Worm (Caenorhabditis elegans) whole organism, L4 larva: ENCODE data around the gene gly-9.
A peak's percentile ranks its signal among the peaks of the same experiment; 100 is the strongest.

Source experiments
- F44E2.7 ChIP-seq: fragments of 200-800 bp; sonication (Bioruptor generic); IDR thresholded peaks from 2 replicates; pipeline ENCODE4 v2.1.2; 2022; ENCODE audit warnings: missing genetic modification characterization, missing compliant biosample characterization
- T26A8.4 ChIP-seq: fragments of 200-800 bp; sonication (Bioruptor generic); IDR thresholded peaks from 2 replicates; pipeline ENCODE4 v1.3.6; 2022; ENCODE audit warnings: missing genetic modification characterization, missing compliant biosample characterization
- Y105C5A.15 ChIP-seq: fragments of 200-800 bp; sonication (Bioruptor generic); IDR thresholded peaks from 2 replicates; pipeline ENCODE4 v1.3.6; 2022; ENCODE audit warnings: missing genetic modification characterization, missing compliant biosample characterization
- Y48G9A.11 ChIP-seq: fragments of 200-800 bp; sonication (Bioruptor generic); IDR thresholded peaks from 2 replicates; pipeline ENCODE4 v1.3.6; 2022; ENCODE audit warnings: missing genetic modification reagents, missing genetic modification characterization, missing compliant biosample characterization
- aha-1 ChIP-seq: fragments of 150-350 bp; peaks from one replicate; lab custom pipeline; 2014; ENCODE audit warnings: missing biosample characterization, missing genetic modification characterization
- ama-1 ChIP-seq: fragments of 150-350 bp; optimal IDR thresholded peaks from 2 replicates; lab custom pipeline; 2014; ENCODE audit warnings: inconsistent platforms, mixed read lengths
- attf-4 ChIP-seq: sonication (generic microtip); optimal IDR thresholded peaks from 3 replicates; lab custom pipeline; 2017; ENCODE audit warnings: missing biosample characterization, missing genetic modification characterization
- ceh-28 ChIP-seq: fragments of 150-350 bp; optimal IDR thresholded peaks from 2 replicates; lab custom pipeline; 2014; ENCODE audit warnings: missing biosample characterization, missing genetic modification reagents, missing genetic modification characterization
- ceh-32 ChIP-seq: sonication (generic microtip); optimal IDR thresholded peaks from 2 replicates; lab custom pipeline; 2016; ENCODE audit warnings: mild to moderate bottlenecking, missing genetic modification characterization, missing compliant biosample characterization; ENCODE audit not compliant: poor library complexity
- ceh-44 ChIP-seq: fragments of 200-800 bp; sonication (Bioruptor generic); IDR thresholded peaks from 2 replicates; pipeline ENCODE4 v1.3.6; 2022; ENCODE audit warnings: missing genetic modification reagents, missing genetic modification characterization, missing compliant biosample characterization
- ceh-62 ChIP-seq: sonication (generic microtip); optimal IDR thresholded peaks from 2 replicates; lab custom pipeline; 2017; ENCODE audit warnings: missing biosample characterization, missing genetic modification characterization
- ceh-82 ChIP-seq: sonication (generic microtip); optimal IDR thresholded peaks from 2 replicates; lab custom pipeline; 2017; ENCODE audit warnings: missing biosample characterization, missing genetic modification characterization
- ces-1 ChIP-seq: fragments of 150-350 bp; sonication (generic microtip); optimal IDR thresholded peaks from 4 replicates; lab custom pipeline; 2014; ENCODE audit warnings: missing biosample characterization, missing genetic modification reagents, missing genetic modification characterization
- ctbp-1 ChIP-seq: fragments of 200-800 bp; sonication (Bioruptor generic); IDR thresholded peaks from 2 replicates; pipeline ENCODE4 v1.3.6; 2022; ENCODE audit warnings: missing genetic modification reagents, missing genetic modification characterization, missing compliant biosample characterization
- daf-16 ChIP-seq, 3 experiments: sonication (generic microtip); optimal IDR thresholded peaks; 2 replicates each; lab custom pipeline; 2016 to 2017; ENCODE audit warnings: missing genetic modification characterization in 3 of 3, missing genetic modification reagents in 3 of 3, mild to moderate bottlenecking in 2 of 3, missing compliant biosample characterization in 2 of 3, missing biosample characterization in 1 of 3, moderate library complexity in 1 of 3
- daf-19 ChIP-seq: fragments of 200-800 bp; sonication (Bioruptor generic); conservative IDR thresholded peaks from 2 replicates; pipeline ENCODE4 v1.3.6; 2022; ENCODE audit warnings: missing genetic modification characterization, missing compliant biosample characterization
- dmd-8 ChIP-seq: fragments of 200-800 bp; sonication (Bioruptor generic); IDR thresholded peaks from 2 replicates; pipeline ENCODE4 v1.3.6; 2022; ENCODE audit warnings: missing genetic modification characterization, missing compliant biosample characterization
- duxl-1 ChIP-seq: sonication (generic microtip); optimal IDR thresholded peaks from 2 replicates; lab custom pipeline; 2016; ENCODE audit warnings: mild to moderate bottlenecking, missing genetic modification characterization, moderate library complexity, missing compliant biosample characterization; ENCODE audit not compliant: poor library complexity
- dve-1 ChIP-seq: sonication (generic microtip); optimal IDR thresholded peaks from 2 replicates; lab custom pipeline; 2017; ENCODE audit warnings: antibody characterized with exemption, mild to moderate bottlenecking, missing genetic modification characterization, missing compliant biosample characterization; ENCODE audit not compliant: insufficient read depth
- egl-43 ChIP-seq: fragments of 200-800 bp; sonication (Bioruptor generic); IDR thresholded peaks from 2 replicates; pipeline ENCODE4 v1.3.6; 2022; ENCODE audit warnings: missing genetic modification reagents, missing genetic modification characterization, missing compliant biosample characterization
- fos-1 ChIP-seq: fragments of 150-350 bp; optimal IDR thresholded peaks from 2 replicates; lab custom pipeline; 2014; ENCODE audit warnings: missing biosample characterization, missing genetic modification characterization
- hlh-11 ChIP-seq: fragments of 200-800 bp; sonication (Bioruptor generic); optimal IDR thresholded peaks from 2 replicates; lab custom pipeline; 2018; ENCODE audit warnings: mild to moderate bottlenecking, missing genetic modification characterization, missing compliant biosample characterization
- hlh-30 ChIP-seq: sonication (generic microtip); optimal IDR thresholded peaks from 2 replicates; lab custom pipeline; 2017; ENCODE audit warnings: antibody characterized with exemption, mild to moderate bottlenecking, missing genetic modification characterization, missing compliant biosample characterization; ENCODE audit not compliant: insufficient read depth
- lim-7 ChIP-seq: fragments of 200-800 bp; sonication (Bioruptor generic); IDR thresholded peaks from 2 replicates; pipeline ENCODE4 v1.3.6; 2022; ENCODE audit warnings: missing genetic modification characterization, missing compliant biosample characterization
- lin-38 ChIP-seq: fragments of 200-800 bp; sonication (Bioruptor generic); IDR thresholded peaks from 2 replicates; pipeline ENCODE4 v1.3.6; 2022; ENCODE audit warnings: missing genetic modification reagents, missing genetic modification characterization, missing compliant biosample characterization
- lir-3 ChIP-seq: sonication (generic microtip); optimal IDR thresholded peaks from 2 replicates; lab custom pipeline; 2016; ENCODE audit warnings: mild to moderate bottlenecking, missing genetic modification characterization, missing compliant biosample characterization
- madf-5 ChIP-seq, 2 experiments: fragments of 200-800 bp; sonication (Bioruptor generic); IDR thresholded peaks; 2 replicates each; pipeline ENCODE4 v1.3.6; 2022; ENCODE audit warnings: missing compliant biosample characterization in 2 of 2, missing genetic modification characterization in 2 of 2
- mdt-29 ChIP-seq: fragments of 200-800 bp; sonication (Bioruptor generic); IDR thresholded peaks from 2 replicates; pipeline ENCODE4 v1.3.6; 2022; ENCODE audit warnings: missing genetic modification reagents, missing genetic modification characterization, missing compliant biosample characterization
- mep-1 ChIP-seq: fragments of 150-350 bp; sonication (generic microtip); optimal IDR thresholded peaks from 3 replicates; lab custom pipeline; 2014; ENCODE audit warnings: missing biosample characterization, missing genetic modification characterization
- mes-2 ChIP-seq: sonication (generic microtip); optimal IDR thresholded peaks from 2 replicates; lab custom pipeline; 2016; ENCODE audit warnings: missing genotype, mild to moderate bottlenecking, missing genetic modification characterization, missing compliant biosample characterization; ENCODE audit not compliant: poor library complexity, severe bottlenecking
- nhr-111 ChIP-seq: fragments of 200-800 bp; sonication (Bioruptor generic); optimal IDR thresholded peaks from 2 replicates; lab custom pipeline; 2018; ENCODE audit warnings: mild to moderate bottlenecking, missing genetic modification characterization, missing compliant biosample characterization
- nhr-76 ChIP-seq: fragments of 150-350 bp; optimal IDR thresholded peaks from 2 replicates; lab custom pipeline; 2014; ENCODE audit warnings: missing biosample characterization, missing genetic modification characterization
- pha-4 ChIP-seq, 2 experiments: fragments of 150-350 bp in 1 of 2; fragments of 200-800 bp in 1 of 2; sonication (Bioruptor generic) in 1 of 2; IDR thresholded peaks in 1 of 2; optimal IDR thresholded peaks in 1 of 2; 2 replicates each; pipeline versions ENCODE4 v1.3.6 to Lab custom; 2014 to 2022; ENCODE audit warnings: missing genetic modification characterization in 2 of 2, missing genetic modification reagents in 2 of 2, missing biosample characterization in 1 of 2, missing compliant biosample characterization in 1 of 2
- spr-3 ChIP-seq: fragments of 200-800 bp; sonication (Bioruptor generic); optimal IDR thresholded peaks from 2 replicates; lab custom pipeline; 2018; ENCODE audit warnings: mild to moderate bottlenecking, missing genetic modification characterization, missing compliant biosample characterization
- unc-62 ChIP-seq, 3 experiments: fragments of 150-350 bp in 1 of 3; sonication (generic microtip); optimal IDR thresholded peaks in 2 of 3; peaks in 1 of 3; 1 replicate in 1 of 3; 2 replicates in 2 of 3; lab custom pipeline; 2014 to 2017; ENCODE audit warnings: missing biosample characterization in 3 of 3, missing genetic modification characterization in 3 of 3, missing genetic modification reagents in 3 of 3, missing genotype in 1 of 3
- vab-7 ChIP-seq: fragments of 200-800 bp; sonication (Bioruptor generic); IDR thresholded peaks from 2 replicates; pipeline ENCODE4 v1.3.6; 2022; ENCODE audit warnings: missing genetic modification reagents, missing genetic modification characterization, missing compliant biosample characterization
- zip-2 ChIP-seq: fragments of 150-350 bp; optimal IDR thresholded peaks from 2 replicates; lab custom pipeline; 2014; ENCODE audit warnings: missing biosample characterization, missing genetic modification characterization

The gly-9 gene

DNA sequence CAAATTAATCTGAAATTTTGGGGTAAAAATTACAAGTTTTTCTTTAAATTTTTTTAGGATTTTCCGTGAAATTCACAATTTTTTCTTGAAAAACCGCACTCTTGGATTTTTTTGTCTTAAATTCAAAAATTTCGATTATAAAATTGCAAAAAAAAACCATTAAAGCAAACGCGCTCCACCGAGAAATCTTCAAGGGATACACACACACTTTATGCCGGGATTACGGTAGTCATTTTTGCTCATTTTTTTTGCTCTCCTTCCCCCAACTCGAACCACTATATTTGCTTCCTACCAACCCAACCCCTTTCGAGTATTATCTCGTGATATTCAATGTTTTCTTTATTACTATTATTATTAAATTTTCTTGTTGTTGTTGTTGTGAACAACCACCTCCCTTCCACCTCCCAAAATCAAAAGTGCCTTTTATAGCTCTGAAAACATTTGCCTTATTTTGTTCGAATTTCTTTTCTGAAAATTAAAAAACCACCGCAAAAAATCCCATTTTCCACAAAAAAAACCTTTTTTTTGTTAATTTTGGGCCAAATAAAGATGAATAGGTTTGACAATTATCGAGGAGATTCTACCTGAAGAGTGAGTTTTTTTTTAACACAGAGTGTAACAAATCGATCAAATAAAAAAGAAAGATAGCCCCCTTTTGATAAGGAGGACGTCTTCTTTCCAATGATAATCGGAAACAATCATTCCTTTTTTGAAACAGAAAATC lies 38.5 kb downstream of the gly-9 start, which contains the start of gene Y47D3A.32:
Gene Y47D3A.32 (plus strand): TSS at position 674 of the 724 bp plus-strand sequence.
- TF ChIP-seq pha-4 (GFP tag; IDR thresholded peaks at IDR 0.05; lab: Robert Waterston, UW): peak; percentile 26; the same call in 1 of the 2 replicates
- no peak for TF ChIP-seq pha-4 (tag; optimal IDR thresholded peaks at IDR 0.05; lab: Kevin White, UChicago)
- TF ChIP-seq ces-1: no peak
- 0 out of 2 replicates have a peak, but pooled peaks have one; percentile 2 for TF ChIP-seq Y105C5A.15 (GFP tag; lab: Robert Waterston, UW)
- no peak for TF ChIP-seq attf-4 (tag; lab: Kevin White, UChicago)
- TF ChIP-seq ceh-32: no peak
- 0 out of 2 replicates have a peak, but pooled peaks have one; percentile 26 for TF ChIP-seq ctbp-1
- peak; percentile 34; the same call in 1 of the 2 replicates for TF ChIP-seq Y48G9A.11 (GFP tag; lab: Robert Waterston, UW)
- TF ChIP-seq lim-7 (GFP tag; lab: Robert Waterston, UW): 0 out of 2 replicates have a peak, but pooled peaks have one; percentile 56
- 0 out of 2 replicates have a peak, but pooled peaks have one; percentile 25 for TF ChIP-seq vab-7 (GFP tag; lab: Robert Waterston, UW)
- TF ChIP-seq ceh-44 (GFP tag; lab: Robert Waterston, UW): no peak
- no peak for TF ChIP-seq hlh-30 (tag; lab: Kevin White, UChicago)
- TF ChIP-seq mes-2 (tag; lab: Kevin White, UChicago): peak; percentile 22
- peak; percentile 49 for TF ChIP-seq lin-38 (GFP tag; lab: Robert Waterston, UW)
- peak; percentile 33 for TF ChIP-seq mep-1 (tag; lab: Kevin White, UChicago)
- TF ChIP-seq mdt-29 (GFP tag; lab: Robert Waterston, UW): no peak
- no peak for TF ChIP-seq zip-2 (tag; lab: Kevin White, UChicago)
- TF ChIP-seq, all 104 proteins: peak for 9

DNA sequence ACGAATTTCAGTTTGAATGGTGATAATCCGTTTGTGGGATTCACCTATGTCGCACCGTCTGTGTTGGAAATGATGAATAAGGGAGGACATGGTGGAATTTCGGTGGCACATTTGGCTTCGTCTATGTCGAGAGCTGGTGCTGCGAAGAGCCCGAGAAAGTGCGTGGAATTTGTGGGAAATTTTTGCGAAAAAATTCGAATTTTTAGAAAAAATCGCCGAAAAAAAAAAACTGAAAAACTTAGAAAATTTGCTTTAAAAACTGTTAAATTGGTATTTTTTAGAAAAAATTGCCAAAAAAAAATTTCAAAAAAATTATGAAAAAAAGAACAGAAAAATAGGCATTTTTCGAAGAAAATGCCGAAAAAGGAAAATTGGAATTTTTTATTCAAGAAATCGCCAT lies 41.5 kb downstream of the gly-9 start:
- TF ChIP-seq vab-7 (GFP tag; lab: Robert Waterston, UW): no peak
- no peak for TF ChIP-seq egl-43 (GFP tag; lab: Robert Waterston, UW)
- TF ChIP-seq F44E2.7 (GFP tag; lab: Robert Waterston, UW): no peak
- no peak for TF ChIP-seq dve-1 (tag; lab: Kevin White, UChicago)
- no peak for TF ChIP-seq lir-3 (tag; lab: Kevin White, UChicago)
- no peak for TF ChIP-seq hlh-11 (tag; lab: Kevin White, UChicago)
- no peak for TF ChIP-seq ceh-28
- TF ChIP-seq nhr-111 (GFP tag; lab: Kevin White, UChicago): no peak
- TF ChIP-seq ceh-62: no peak
- no peak for TF ChIP-seq spr-3
- TF ChIP-seq daf-19 (GFP tag; lab: Robert Waterston, UW): no peak
- TF ChIP-seq fos-1 (tag; lab: Kevin White, UChicago): no peak
- TF ChIP-seq aha-1 (tag; lab: Kevin White, UChicago): peak; percentile 66
- no peak for TF ChIP-seq duxl-1
- TF ChIP-seq unc-62 (GFP tag; optimal IDR thresholded peaks at IDR 0.05 in 1 of 2; lab: Kevin White, UChicago): peak in 1 of 2 experiments; percentile 76
- TF ChIP-seq unc-62 (tag; optimal IDR thresholded peaks at IDR 0.05; lab: Kevin White, UChicago): no peak
- no peak for TF ChIP-seq nhr-76 (tag; lab: Kevin White, UChicago)
- no peak for TF ChIP-seq ces-1

DNA sequence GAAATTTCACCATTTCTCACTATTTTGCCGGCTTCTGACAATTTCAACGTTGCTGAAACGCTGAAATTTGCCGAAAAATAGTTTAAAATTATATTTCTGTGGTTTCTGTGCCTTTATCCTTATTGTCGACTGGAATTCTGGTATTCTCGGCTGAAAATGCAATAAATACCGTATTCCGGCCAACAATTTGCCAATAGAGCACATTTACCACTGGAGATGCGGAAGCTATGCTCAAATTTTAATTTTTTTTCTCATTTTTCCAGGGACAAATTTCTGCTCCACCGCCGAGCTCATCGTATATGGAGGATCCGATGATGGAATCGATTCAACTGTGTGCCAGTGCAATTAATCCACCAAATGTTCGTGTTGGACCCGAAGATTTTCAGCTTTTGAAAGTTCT lies 43.8 kb downstream of the gly-9 start:
- TF ChIP-seq madf-5 (GFP tag; IDR thresholded peaks at IDR 0.05; lab: Robert Waterston, UW) (0 out of 4 replicates have a peak, but pooled peaks of 1 of the 2 experiments have one; percentile 33), mes-2 (tag; lab: Kevin White, UChicago) (peak; percentile 19), daf-16 (GFP tag; optimal IDR thresholded peaks at IDR 0.05; lab: Kevin White, UChicago) (no peak), daf-16 (tag; optimal IDR thresholded peaks at IDR 0.05; lab: Kevin White, UChicago) (peak; percentile 2), aha-1 (tag; lab: Kevin White, UChicago) (peak; percentile 57), Y105C5A.15 (GFP tag; lab: Robert Waterston, UW) (no peak), T26A8.4 (GFP tag; lab: Robert Waterston, UW) (no peak), ama-1 (lab: Kevin White, UChicago) (peak; percentile 49), ceh-82 (tag; lab: Kevin White, UChicago) (no peak), dmd-8 (GFP tag; lab: Robert Waterston, UW) (no peak)
